Fruit fly (Drosophila melanogaster): ENCODE measurements around the gene dpr16.

dpr16 gene

DNA sequence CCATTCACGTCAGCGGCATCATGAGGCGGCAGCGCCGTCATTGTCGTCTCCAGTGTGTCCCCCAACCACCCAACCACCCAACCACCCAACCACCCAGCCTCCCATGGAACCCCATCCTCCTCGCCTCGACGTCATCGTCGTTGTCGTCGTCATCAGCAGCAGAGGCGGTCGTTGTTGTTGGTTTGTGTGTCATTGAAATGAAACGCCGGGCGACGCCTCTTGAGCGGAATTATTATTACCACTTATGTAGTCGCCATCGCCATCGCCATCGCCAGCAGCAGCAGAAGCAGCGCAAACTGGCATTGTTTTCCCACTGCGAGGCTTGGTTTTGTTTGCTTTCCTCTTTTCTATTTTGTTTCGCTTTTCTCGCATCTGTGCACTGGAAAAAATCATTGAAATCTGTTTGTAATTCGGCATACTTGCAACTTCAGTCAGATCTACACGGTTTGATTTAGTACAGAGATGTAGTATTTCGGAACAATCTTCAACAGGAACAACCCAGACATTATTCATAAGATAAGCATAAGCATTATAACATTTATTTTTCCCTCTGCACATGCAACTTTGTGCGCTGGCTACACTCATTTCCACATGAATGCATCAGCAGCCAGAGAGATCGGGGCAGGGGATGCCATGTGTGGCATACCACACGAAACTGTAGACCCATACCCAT is 37.8 kb upstream of the dpr16 start (continued):
- no peak for TF ChIP-seq CG13894 (tag; optimal IDR thresholded peaks at IDR 0.05)
- peak; percentile 96 for TF ChIP-seq dan (GFP tag; IDR thresholded peaks at IDR 0.05)
- peak; percentile 80 for TF ChIP-seq bowl (GFP tag; IDR thresholded peaks at IDR 0.05)
- peak; percentile 95 for TF ChIP-seq CG17568 (GFP tag; optimal IDR thresholded peaks at IDR 0.05)
- peak; percentile 74; the same call in 1 of the 2 replicates for TF ChIP-seq rib (GFP tag; IDR thresholded peaks at IDR 0.05)
- peak; percentile 96 for TF ChIP-seq Neu2 (GFP tag; optimal IDR thresholded peaks at IDR 0.05; ENCODE audit: borderline replicate concordance)
- peak; percentile 16 for TF ChIP-seq Hey (tag; optimal IDR thresholded peaks at IDR 0.05)
- TF ChIP-seq CG6654 (GFP tag; optimal IDR thresholded peaks at IDR 0.05): peak; percentile 89
- peak; percentile 96 for TF ChIP-seq sisA (GFP tag; IDR thresholded peaks at IDR 0.05)
- no peak for TF ChIP-seq pfk (GFP tag; optimal IDR thresholded peaks at IDR 0.05)
- peak; percentile 54 for TF ChIP-seq gsb (GFP tag; IDR thresholded peaks at IDR 0.05)
- TF ChIP-seq Ptx1 (GFP tag; IDR thresholded peaks at IDR 0.05): peak; percentile 93
- TF ChIP-seq Xbp1 (GFP tag; optimal IDR thresholded peaks at IDR 0.05): peak; percentile 97
- peak; percentile 83 for TF ChIP-seq Myb (GFP tag; optimal IDR thresholded peaks at IDR 0.05)
- peak; percentile 97 for TF ChIP-seq CG17186 (GFP tag; optimal IDR thresholded peaks at IDR 0.05)
- peak; percentile 90 for TF ChIP-seq lab (GFP tag; optimal IDR thresholded peaks at IDR 0.05)
- TF ChIP-seq CG17912 (GFP tag; optimal IDR thresholded peaks at IDR 0.05): no peak
- peak; percentile 98 for TF ChIP-seq CG11398 (GFP tag; optimal IDR thresholded peaks at IDR 0.05)
- TF ChIP-seq CG6175 (GFP tag; IDR thresholded peaks at IDR 0.05): peak; percentile 66; the same call in 1 of the 3 replicates
- TF ChIP-seq salm (tag; optimal IDR thresholded peaks at IDR 0.05): peak; percentile 96
- peak; percentile 64 for TF ChIP-seq Ravus (GFP tag; IDR thresholded peaks at IDR 0.05)
- TF ChIP-seq CG14441 (GFP tag; IDR thresholded peaks at IDR 0.05): peak; percentile 80
- TF ChIP-seq chinmo (GFP tag; IDR thresholded peaks at IDR 0.05; ENCODE audit: partially characterized antibody): 0 out of 4 replicates have a peak, but pooled peaks have one; percentile 37
- TF ChIP-seq otp (GFP tag; IDR thresholded peaks at IDR 0.05): peak; percentile 98
- TF ChIP-seq Nf-YC (tag; optimal IDR thresholded peaks at IDR 0.05): peak; percentile 30
- peak; percentile 94 for TF ChIP-seq CG1647 (GFP tag; optimal IDR thresholded peaks at IDR 0.05)
- no peak; the same call in 1 of the 2 replicates for TF ChIP-seq MBD-R2 (GFP tag; IDR thresholded peaks at IDR 0.05)
- TF ChIP-seq CG10462 (GFP tag; optimal IDR thresholded peaks at IDR 0.05): peak; percentile 96
- TF ChIP-seq Asciz (GFP tag; optimal IDR thresholded peaks at IDR 0.05): peak; percentile 98
- peak; percentile 94 for TF ChIP-seq Max (GFP tag; optimal IDR thresholded peaks at IDR 0.05)
- peak; percentile 94 for TF ChIP-seq stc (GFP tag; IDR thresholded peaks at IDR 0.05)
- peak; percentile 99 for TF ChIP-seq Spps (tag; optimal IDR thresholded peaks at IDR 0.05)
- no peak for TF ChIP-seq CkIIα-i1 (GFP tag; IDR thresholded peaks at IDR 0.05)
- TF ChIP-seq CG6272 (GFP tag; IDR thresholded peaks at IDR 0.05): peak; percentile 91
- peak; percentile 97 for TF ChIP-seq CG10209 (GFP tag; optimal IDR thresholded peaks at IDR 0.05)
- peak; percentile 95 for TF ChIP-seq gt (GFP tag; IDR thresholded peaks at IDR 0.05)
- TF ChIP-seq Fer1 (GFP tag; optimal IDR thresholded peaks at IDR 0.05): peak; percentile 77
- TF ChIP-seq dpn (GFP tag; optimal IDR thresholded peaks at IDR 0.05): peak; percentile 96 to 98
- TF ChIP-seq CG1792 (GFP tag; optimal IDR thresholded peaks at IDR 0.05): peak; percentile 96
- peak; percentile 97 for TF ChIP-seq CG7556 (GFP tag; optimal IDR thresholded peaks at IDR 0.05)
- TF ChIP-seq z (GFP tag; IDR thresholded peaks at IDR 0.05): peak; percentile 80; the same call in 2 of the 3 replicates
- no peak for TF ChIP-seq Hr39 (optimal IDR thresholded peaks at IDR 0.05)
- peak; percentile 98 for TF ChIP-seq Ssrp (tag; optimal IDR thresholded peaks at IDR 0.05)
- TF ChIP-seq CG13775 (GFP tag; optimal IDR thresholded peaks at IDR 0.05): peak; percentile 95
- TF ChIP-seq CG31224 (GFP tag; IDR thresholded peaks at IDR 0.05): peak; percentile 71
- peak; percentile 96 for TF ChIP-seq CG7271 (tag; optimal IDR thresholded peaks at IDR 0.05)
- peak; percentile 97 for TF ChIP-seq CG4820 (GFP tag; optimal IDR thresholded peaks at IDR 0.05)
- peak; percentile 58 for TF ChIP-seq NFAT (GFP tag; IDR thresholded peaks at IDR 0.05)
- TF ChIP-seq CoRest (tag; optimal IDR thresholded peaks at IDR 0.05): peak; percentile 96
- TF ChIP-seq grau (tag; optimal IDR thresholded peaks at IDR 0.05): peak; percentile 94

All from whole organism, embryonic.